Worm (Caenorhabditis elegans) whole organism, L1 larva: ENCODE results near the gene rpt-6.

Experiments
- ceh-82 ChIP-seq, 3 experiments: fragments of 150-350 bp in 1 of 3; sonication (generic microtip) in 2 of 3; optimal IDR thresholded peaks; 2 replicates each; lab custom pipeline; 2014 to 2017; ENCODE audit warnings: missing biosample characterization in 3 of 3, missing genetic modification characterization in 3 of 3
- egl-27 ChIP-seq, 2 experiments: fragments of 150-350 bp in 1 of 2; sonication (generic microtip); optimal IDR thresholded peaks; 3 replicates each; lab custom pipeline; 2017 to 2018; ENCODE audit warnings: missing biosample characterization in 2 of 2, missing genetic modification characterization in 2 of 2, missing genetic modification reagents in 2 of 2
- fkh-10 ChIP-seq: sonication (generic microtip); optimal IDR thresholded peaks from 2 replicates; lab custom pipeline; 2017; ENCODE audit warnings: missing biosample characterization, missing genetic modification reagents, missing genetic modification characterization
- fos-1 ChIP-seq: fragments of 150-350 bp; optimal IDR thresholded peaks from 2 replicates; lab custom pipeline; 2014; ENCODE audit warnings: missing biosample characterization, missing genetic modification characterization
- jun-1 ChIP-seq: fragments of 150-350 bp; optimal IDR thresholded peaks from 2 replicates; lab custom pipeline; 2014; ENCODE audit warnings: missing biosample characterization, missing genetic modification reagents, missing genetic modification characterization
- lin-15B ChIP-seq: fragments of 150-350 bp; sonication (generic microtip); optimal IDR thresholded peaks from 3 replicates; lab custom pipeline; 2014; ENCODE audit warnings: missing biosample characterization, missing genetic modification characterization
- nhr-28 ChIP-seq: fragments of 150-350 bp; optimal IDR thresholded peaks from 2 replicates; lab custom pipeline; 2014; ENCODE audit warnings: missing biosample characterization, missing genetic modification characterization
- nhr-47 ChIP-seq: sonication (generic microtip); optimal IDR thresholded peaks from 2 replicates; lab custom pipeline; 2016; ENCODE audit warnings: mild to moderate bottlenecking, missing genetic modification characterization, moderate library complexity, missing compliant biosample characterization
- nhr-76 ChIP-seq: sonication (generic microtip); optimal IDR thresholded peaks from 2 replicates; lab custom pipeline; 2017; ENCODE audit warnings: missing biosample characterization, missing genetic modification characterization
- pqm-1 ChIP-seq: sonication (generic microtip); optimal IDR thresholded peaks from 3 replicates; lab custom pipeline; 2017; ENCODE audit warnings: missing biosample characterization, missing genetic modification characterization
- snpc-4 ChIP-seq: fragments of 150-350 bp; optimal IDR thresholded peaks from 2 replicates; lab custom pipeline; 2014; ENCODE audit warnings: missing biosample characterization, missing genetic modification characterization
- sox-4 ChIP-seq: sonication (generic microtip); optimal IDR thresholded peaks from 2 replicates; lab custom pipeline; 2016; ENCODE audit warnings: missing genetic modification characterization, missing compliant biosample characterization
- zip-4 ChIP-seq: fragments of 200-800 bp; sonication (Bioruptor generic); optimal IDR thresholded peaks from 2 replicates; lab custom pipeline; 2018; ENCODE audit warnings: mild to moderate bottlenecking, missing genetic modification characterization, moderate library complexity, missing compliant biosample characterization

DNA sequence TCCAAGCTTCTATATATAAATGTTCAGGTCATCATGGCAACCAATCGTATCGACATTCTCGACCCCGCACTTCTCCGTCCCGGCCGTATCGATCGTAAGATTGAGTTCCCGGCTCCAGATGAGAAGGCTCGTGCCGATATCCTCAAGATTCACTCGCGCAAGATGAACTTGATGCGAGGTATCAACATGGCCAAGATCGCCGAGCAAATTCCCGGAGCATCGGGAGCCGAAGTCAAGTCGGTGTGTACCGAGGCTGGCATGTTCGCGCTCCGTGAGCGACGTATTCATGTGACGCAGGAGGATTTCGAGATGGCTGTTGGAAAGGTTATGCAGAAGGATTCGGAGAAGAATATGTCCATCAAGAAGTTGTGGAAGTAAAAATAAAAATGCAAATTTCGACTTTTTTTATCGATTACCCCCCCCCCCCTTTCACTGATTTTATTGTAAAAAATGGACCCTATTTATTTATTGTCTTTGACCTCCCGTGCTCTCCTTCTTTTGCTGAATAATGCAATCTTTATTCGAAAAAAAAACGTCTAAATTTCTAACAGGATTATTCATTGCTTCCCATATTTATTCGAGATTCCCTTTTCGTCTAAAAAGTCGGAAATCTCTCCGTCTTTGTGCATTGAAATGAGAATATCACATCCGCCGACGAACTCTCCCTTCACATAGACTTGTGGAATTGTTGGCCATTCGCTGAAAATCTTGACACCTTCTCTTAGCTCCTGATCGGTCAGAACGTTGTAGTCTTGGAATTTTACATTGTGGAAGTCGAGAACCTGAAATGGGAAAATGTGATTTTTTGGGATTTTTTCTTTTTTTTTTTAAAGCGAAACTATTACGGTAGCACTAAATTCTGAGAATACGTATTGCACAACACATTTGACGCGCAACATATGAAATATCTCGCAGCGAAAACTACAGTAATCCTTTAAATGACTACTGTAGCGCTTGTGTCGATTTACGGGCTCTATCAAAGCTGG is 2.1 kb downstream of the rpt-6 start:
- TF ChIP-seq fos-1 (tag; lab: Kevin White, UChicago) (no peak), jun-1 (no peak), ceh-82 (tag; optimal IDR thresholded peaks at IDR 0.05; lab: Kevin White, UChicago) (no peak), pqm-1 (tag; lab: Kevin White, UChicago) (no peak), lin-15B (no peak), nhr-28 (no peak), egl-27 (tag; optimal IDR thresholded peaks at IDR 0.05; lab: Kevin White, UChicago) (no peak), fkh-10 (no peak), zip-4 (GFP tag; lab: Kevin White, UChicago) (no peak), nhr-47 (tag; lab: Kevin White, UChicago) (no peak), sox-4 (tag; lab: Kevin White, UChicago) (no peak), nhr-76 (tag; lab: Kevin White, UChicago) (no peak), snpc-4 (tag; lab: Kevin White, UChicago) (no peak)
